Fruit fly (Drosophila melanogaster) whole organism, embryonic: ENCODE measurements around the gene Cnot4.

Experiments used
- Antp ChIP-seq: fragments of 200-800 bp; sonication (Bioruptor generic); optimal IDR thresholded peaks from 3 replicates; lab custom pipeline; 2016; ENCODE audit warnings: missing biosample characterization, missing genetic modification characterization
- CG10274 ChIP-seq: fragments of 200-800 bp; sonication (Bioruptor generic); optimal IDR thresholded peaks from 3 replicates; lab custom pipeline; 2017; ENCODE audit warnings: missing biosample characterization, mild to moderate bottlenecking, missing genetic modification characterization
- CG11398 ChIP-seq: fragments of 200-800 bp; sonication (Bioruptor generic); optimal IDR thresholded peaks from 2 replicates; lab custom pipeline; 2016; ENCODE audit warnings: missing biosample characterization, missing genetic modification characterization
- CG11560 ChIP-seq: fragments of 200-800 bp; sonication (Bioruptor generic); IDR thresholded peaks from 3 replicates; pipeline ENCODE4 v1.3.6; 2022; ENCODE audit warnings: missing biosample characterization, missing genetic modification characterization
- CG12219 ChIP-seq: fragments of 200-800 bp; sonication (Bioruptor generic); optimal IDR thresholded peaks from 3 replicates; lab custom pipeline; 2018; ENCODE audit warnings: missing biosample characterization, mild to moderate bottlenecking, missing genetic modification characterization
- CG12299 ChIP-seq: fragments of 200-800 bp; sonication (Bioruptor generic); optimal IDR thresholded peaks from 2 replicates; lab custom pipeline; 2018; ENCODE audit warnings: missing biosample characterization, mild to moderate bottlenecking, missing genetic modification characterization
- CG14441 ChIP-seq: fragments of 200-800 bp; sonication (Bioruptor generic); IDR thresholded peaks from 2 replicates; pipeline ENCODE4 v1.3.6; 2022; ENCODE audit warnings: missing biosample characterization, missing genetic modification characterization
- CG14860 ChIP-seq: fragments of 200-800 bp; sonication (Bioruptor generic); IDR thresholded peaks from 3 replicates; pipeline ENCODE4 v1.3.6; 2022; ENCODE audit warnings: missing biosample characterization, missing genetic modification characterization; ENCODE audit not compliant: partially characterized antibody
- CG1603 ChIP-seq: fragments of 200-800 bp; sonication (Bioruptor generic); optimal IDR thresholded peaks from 2 replicates; lab custom pipeline; 2019; ENCODE audit warnings: missing biosample characterization, mild to moderate bottlenecking, missing genetic modification characterization, moderate library complexity
- CG18599 ChIP-seq: fragments of 200-800 bp; sonication (Bioruptor generic); optimal IDR thresholded peaks from 3 replicates; lab custom pipeline; 2017; ENCODE audit warnings: missing biosample characterization, missing genetic modification characterization, mild to moderate bottlenecking, moderate library complexity, missing genetic modification reagents
- CG2712 ChIP-seq: fragments of 200-800 bp; optimal IDR thresholded peaks from 3 replicates; lab custom pipeline; 2019; ENCODE audit warnings: missing biosample characterization, mild to moderate bottlenecking, missing genetic modification characterization, moderate library complexity
- CG2875 ChIP-seq: fragments of 200-800 bp; sonication (Bioruptor generic); optimal IDR thresholded peaks from 2 replicates; lab custom pipeline; 2017; ENCODE audit warnings: missing biosample characterization, mild to moderate bottlenecking, missing genetic modification characterization, missing genetic modification reagents
- CG2889 ChIP-seq: fragments of 200-800 bp; sonication (Bioruptor generic); IDR thresholded peaks from 3 replicates; pipeline ENCODE4 v1.3.6; 2022; ENCODE audit warnings: missing biosample characterization, missing genetic modification characterization
- CG31441 ChIP-seq: fragments of 200-800 bp; sonication (Bioruptor generic); IDR thresholded peaks from 2 replicates; pipeline ENCODE4 v1.3.6; 2022; ENCODE audit warnings: missing biosample characterization, missing genetic modification characterization
- CG32532 ChIP-seq: fragments of 200-800 bp; sonication (Bioruptor generic); IDR thresholded peaks from 2 replicates; pipeline ENCODE4 v1.3.6; 2022; ENCODE audit warnings: missing biosample characterization, missing genetic modification characterization
- CG4404 ChIP-seq: fragments of 200-800 bp; sonication (Bioruptor generic); IDR thresholded peaks from 2 replicates; pipeline ENCODE4 v1.3.6; 2022; ENCODE audit warnings: missing biosample characterization, missing genetic modification characterization
- CG6254 ChIP-seq: fragments of 200-800 bp; sonication (Bioruptor generic); optimal IDR thresholded peaks from 3 replicates; lab custom pipeline; 2017; ENCODE audit warnings: mild to moderate bottlenecking, missing biosample characterization, missing genetic modification reagents, missing genetic modification characterization
- CG7745 ChIP-seq: fragments of 200-800 bp; sonication (Bioruptor generic); optimal IDR thresholded peaks from 2 replicates; lab custom pipeline; 2018; ENCODE audit warnings: missing biosample characterization, mild to moderate bottlenecking, missing genetic modification characterization, moderate library complexity
- CG8089 ChIP-seq: fragments of 200-800 bp; sonication (Bioruptor generic); optimal IDR thresholded peaks from 3 replicates; lab custom pipeline; 2016; ENCODE audit warnings: missing biosample characterization, missing genetic modification characterization
- CG8765 ChIP-seq: fragments of 200-800 bp; sonication (Bioruptor generic); IDR thresholded peaks from 2 replicates; pipeline ENCODE4 v1.3.6; 2022; ENCODE audit warnings: missing biosample characterization, missing genetic modification characterization
- CG9215 ChIP-seq: fragments of 200-800 bp; sonication (Bioruptor generic); IDR thresholded peaks from 2 replicates; pipeline ENCODE4 v1.3.6; 2022; ENCODE audit warnings: missing biosample characterization, missing genetic modification characterization
- CG9609 ChIP-seq: fragments of 200-800 bp; sonication (Bioruptor generic); optimal IDR thresholded peaks from 3 replicates; lab custom pipeline; 2016; ENCODE audit warnings: missing biosample characterization, missing genetic modification characterization
- CoRest ChIP-seq: fragments of 200-800 bp; sonication (Bioruptor generic); optimal IDR thresholded peaks from 3 replicates; lab custom pipeline; 2018; ENCODE audit warnings: missing biosample characterization, mild to moderate bottlenecking, missing genetic modification characterization, moderate library complexity
- Dll ChIP-seq: fragments of 200-800 bp; sonication (Bioruptor generic); IDR thresholded peaks from 4 replicates; pipeline ENCODE4 v1.3.6; 2022; ENCODE audit warnings: missing biosample characterization, missing genetic modification characterization; ENCODE audit not compliant: partially characterized antibody
- HHEX ChIP-seq: fragments of 200-800 bp; sonication (Bioruptor generic); optimal IDR thresholded peaks from 3 replicates; lab custom pipeline; 2017; ENCODE audit warnings: missing biosample characterization, mild to moderate bottlenecking, missing genetic modification characterization, missing genetic modification reagents
- HmgD ChIP-seq: fragments of 200-800 bp; sonication (Bioruptor generic); optimal IDR thresholded peaks from 3 replicates; lab custom pipeline; 2016; ENCODE audit warnings: missing biosample characterization, missing genetic modification characterization
- Hmx ChIP-seq: fragments of 200-800 bp; sonication (Bioruptor generic); optimal IDR thresholded peaks from 2 replicates; lab custom pipeline; 2016; ENCODE audit warnings: missing biosample characterization, missing genetic modification characterization
- Hr3 ChIP-seq: fragments of 200-800 bp; sonication (Bioruptor generic); optimal IDR thresholded peaks from 3 replicates; lab custom pipeline; 2016; ENCODE audit warnings: missing biosample characterization, missing genetic modification characterization
- Hr78 ChIP-seq, 2 experiments: fragments of 200-800 bp in 1 of 2; fragments of >200 bp in 1 of 2; sonication (Bioruptor generic) in 1 of 2; optimal IDR thresholded peaks; 2 replicates each; lab custom pipeline; 2017 to 2019; ENCODE audit warnings: missing biosample characterization in 2 of 2, missing genetic modification characterization in 2 of 2, mild to moderate bottlenecking in 1 of 2, moderate library complexity in 1 of 2
- Oli ChIP-seq: fragments of 200-800 bp; sonication (Bioruptor generic); optimal IDR thresholded peaks from 2 replicates; lab custom pipeline; 2018; ENCODE audit warnings: missing biosample characterization, mild to moderate bottlenecking, missing genetic modification characterization, moderate library complexity
- Side ChIP-seq: fragments of 200-800 bp; sonication (Bioruptor generic); optimal IDR thresholded peaks from 2 replicates; lab custom pipeline; 2016; ENCODE audit warnings: missing biosample characterization, missing genetic modification characterization
- Sin3A ChIP-seq: fragments of >200 bp; optimal IDR thresholded peaks from 2 replicates; lab custom pipeline; 2018
- Sry-β ChIP-seq: fragments of 200-800 bp; sonication (Bioruptor generic); optimal IDR thresholded peaks from 2 replicates; lab custom pipeline; 2018; ENCODE audit warnings: missing biosample characterization, mild to moderate bottlenecking, missing genetic modification characterization, moderate library complexity
- TFAM ChIP-seq: fragments of 200-800 bp; sonication (Bioruptor generic); optimal IDR thresholded peaks from 2 replicates; lab custom pipeline; 2017; ENCODE audit warnings: missing biosample characterization, missing genetic modification characterization, inconsistent platforms
- ab ChIP-seq: fragments of 200-800 bp; sonication (Bioruptor generic); optimal IDR thresholded peaks from 2 replicates; lab custom pipeline; 2016; ENCODE audit warnings: missing biosample characterization, missing genetic modification characterization
- aop ChIP-seq: fragments of 200-800 bp; sonication (Bioruptor generic); IDR thresholded peaks from 2 replicates; pipeline ENCODE4 v1.3.6; 2022; ENCODE audit warnings: missing biosample characterization, missing genetic modification characterization
- chn ChIP-seq: fragments of 200-800 bp; sonication (Bioruptor generic); optimal IDR thresholded peaks from 2 replicates; lab custom pipeline; 2016; ENCODE audit warnings: missing biosample characterization, missing genetic modification characterization
- corto ChIP-seq: fragments of 200-800 bp; sonication (Bioruptor generic); optimal IDR thresholded peaks from 2 replicates; lab custom pipeline; 2016; ENCODE audit warnings: missing biosample characterization, mild to moderate bottlenecking, missing genetic modification characterization, moderate library complexity
- dysf ChIP-seq: fragments of 200-800 bp; sonication (Bioruptor generic); IDR thresholded peaks from 3 replicates; pipeline ENCODE4 v1.3.6; 2022; ENCODE audit warnings: missing biosample characterization, missing genetic modification characterization
- fd3F ChIP-seq: fragments of 200-800 bp; sonication (Bioruptor generic); optimal IDR thresholded peaks from 2 replicates; lab custom pipeline; 2018; ENCODE audit warnings: missing biosample characterization, mild to moderate bottlenecking, missing genetic modification characterization, moderate library complexity
- gcm ChIP-seq: fragments of 200-800 bp; sonication (Bioruptor generic); optimal IDR thresholded peaks from 2 replicates; lab custom pipeline; 2019; ENCODE audit warnings: missing biosample characterization, mild to moderate bottlenecking, missing genetic modification characterization, moderate library complexity
- gsb-n ChIP-seq: fragments of 200-800 bp; sonication (Bioruptor generic); optimal IDR thresholded peaks from 3 replicates; lab custom pipeline; 2018; ENCODE audit warnings: missing biosample characterization, mild to moderate bottlenecking, missing genetic modification characterization
- klu ChIP-seq: fragments of 200-800 bp; sonication (Bioruptor generic); IDR thresholded peaks from 2 replicates; pipeline ENCODE4 v1.3.6; 2022; ENCODE audit warnings: missing biosample characterization, missing genetic modification characterization
- maf-S ChIP-seq: fragments of 200-800 bp; sonication (Bioruptor generic); optimal IDR thresholded peaks from 2 replicates; lab custom pipeline; 2016; ENCODE audit warnings: missing biosample characterization, missing genetic modification characterization
- nau ChIP-seq: fragments of 200-800 bp; sonication (Bioruptor generic); optimal IDR thresholded peaks from 3 replicates; lab custom pipeline; 2017; ENCODE audit warnings: missing biosample characterization, mild to moderate bottlenecking, missing genetic modification characterization, missing genetic modification reagents
- nerfin-1 ChIP-seq: fragments of 200-800 bp; sonication (Bioruptor generic); optimal IDR thresholded peaks from 3 replicates; lab custom pipeline; 2019; ENCODE audit warnings: missing biosample characterization, mild to moderate bottlenecking, missing genetic modification characterization, moderate library complexity
- p53 ChIP-seq: fragments of 200-800 bp; sonication (Bioruptor generic); optimal IDR thresholded peaks from 2 replicates; lab custom pipeline; 2016; ENCODE audit warnings: missing biosample characterization, missing genetic modification characterization
- pb ChIP-seq: fragments of 200-800 bp; sonication (Bioruptor generic); optimal IDR thresholded peaks from 3 replicates; lab custom pipeline; 2016; ENCODE audit warnings: missing biosample characterization, missing genetic modification characterization
- unc-4 ChIP-seq: fragments of 200-800 bp; sonication (Bioruptor generic); IDR thresholded peaks from 2 replicates; pipeline ENCODE4 v1.3.6; 2022; ENCODE audit warnings: missing biosample characterization, missing genetic modification characterization; ENCODE audit not compliant: partially characterized antibody
- zen2 ChIP-seq: fragments of 200-800 bp; sonication (Bioruptor generic); IDR thresholded peaks from 3 replicates; pipeline ENCODE4 v1.3.6; 2022; ENCODE audit warnings: missing biosample characterization, missing genetic modification characterization; ENCODE audit not compliant: partially characterized antibody

The Cnot4 gene

dm6 chr2L:10442048-10442790 lies 45.7 kb downstream of the Cnot4 start, which contains the start of gene loh (continued):
- TF ChIP-seq corto (GFP tag; lab: Kevin White, UChicago): no peak
- TF ChIP-seq Dll (GFP tag; lab: Robert Waterston, UW): no peak
- no peak for TF ChIP-seq CG8765 (GFP tag; lab: Robert Waterston, UW)
- no peak for TF ChIP-seq CG7745 (tag; lab: Kevin White, UChicago)
- no peak for TF ChIP-seq zen2 (GFP tag; lab: Robert Waterston, UW)
- no peak for TF ChIP-seq klu (GFP tag; lab: Robert Waterston, UW)
- no peak for TF ChIP-seq unc-4 (GFP tag; lab: Robert Waterston, UW)
- TF ChIP-seq CG2875: no peak
- peak; percentile 18 for TF ChIP-seq CG1603 (tag; lab: Kevin White, UChicago)
- TF ChIP-seq Sin3A (lab: Kevin White, UChicago): no peak
- TF ChIP-seq CG14860 (GFP tag; lab: Robert Waterston, UW): no peak
- peak; percentile 53 for TF ChIP-seq Hr3 (GFP tag; lab: Kevin White, UChicago)
- no peak for TF ChIP-seq gcm
- no peak for TF ChIP-seq CG8089 (GFP tag; lab: Kevin White, UChicago)
- no peak for TF ChIP-seq Antp
- TF ChIP-seq Sry-β (GFP tag; lab: Kevin White, UChicago): peak; percentile 30
- no peak for TF ChIP-seq maf-S (GFP tag; lab: Kevin White, UChicago)
- TF ChIP-seq CG10274 (GFP tag; lab: Kevin White, UChicago): no peak
- TF ChIP-seq CG6254 (GFP tag; lab: Kevin White, UChicago): no peak
- no peak for TF ChIP-seq nau (GFP tag; lab: Kevin White, UChicago)
- no peak; the same call in 1 of the 3 replicates for TF ChIP-seq dysf (GFP tag; lab: Robert Waterston, UW)
- no peak for TF ChIP-seq gsb-n (tag; lab: Kevin White, UChicago)
- TF ChIP-seq CG4404: no peak
- TF ChIP-seq CG2889 (GFP tag; lab: Robert Waterston, UW): no peak
- no peak for TF ChIP-seq CG11398 (GFP tag; lab: Kevin White, UChicago)
- no peak for TF ChIP-seq ab (GFP tag; lab: Kevin White, UChicago)
- no peak for TF ChIP-seq p53 (GFP tag; lab: Kevin White, UChicago)
- TF ChIP-seq CG31441 (GFP tag; lab: Robert Waterston, UW): peak; percentile 79
- TF ChIP-seq Hmx (GFP tag; lab: Kevin White, UChicago): peak; percentile 2
- no peak for TF ChIP-seq HmgD (GFP tag; lab: Kevin White, UChicago)
- peak; percentile 74 for TF ChIP-seq Oli (tag; lab: Kevin White, UChicago)
- TF ChIP-seq nerfin-1: no peak
- TF ChIP-seq aop (GFP tag; lab: Robert Waterston, UW): no peak
- peak; percentile 77 for TF ChIP-seq CG2712
- TF ChIP-seq Hr78 (GFP tag; optimal IDR thresholded peaks at IDR 0.05; lab: Kevin White, UChicago): no peak
- TF ChIP-seq chn (GFP tag; lab: Kevin White, UChicago): no peak
- TF ChIP-seq fd3F (GFP tag; lab: Kevin White, UChicago): peak; percentile 24
- no peak for TF ChIP-seq CG14441 (GFP tag; lab: Robert Waterston, UW)
- no peak for TF ChIP-seq CG11560
- no peak for TF ChIP-seq Side
- TF ChIP-seq CG9215 (GFP tag; lab: Robert Waterston, UW): no peak
- TF ChIP-seq CG12299 (tag; lab: Kevin White, UChicago): peak; percentile 42
- TF ChIP-seq CG9609 (GFP tag; lab: Kevin White, UChicago): no peak
- TF ChIP-seq CG18599 (GFP tag; lab: Kevin White, UChicago): no peak
- TF ChIP-seq CoRest (tag; lab: Kevin White, UChicago): peak; percentile 73
- no peak for TF ChIP-seq pb (GFP tag; lab: Kevin White, UChicago)
- no peak for TF ChIP-seq CG32532 (GFP tag; lab: Robert Waterston, UW)
- no peak for TF ChIP-seq TFAM (GFP tag; lab: Kevin White, UChicago)
- peak; percentile 6 for TF ChIP-seq CG12219 (GFP tag; lab: Kevin White, UChicago)
- no peak for TF ChIP-seq HHEX
